Fruit fly (Drosophila melanogaster): ENCODE data around the gene CG32099.

DNA sequence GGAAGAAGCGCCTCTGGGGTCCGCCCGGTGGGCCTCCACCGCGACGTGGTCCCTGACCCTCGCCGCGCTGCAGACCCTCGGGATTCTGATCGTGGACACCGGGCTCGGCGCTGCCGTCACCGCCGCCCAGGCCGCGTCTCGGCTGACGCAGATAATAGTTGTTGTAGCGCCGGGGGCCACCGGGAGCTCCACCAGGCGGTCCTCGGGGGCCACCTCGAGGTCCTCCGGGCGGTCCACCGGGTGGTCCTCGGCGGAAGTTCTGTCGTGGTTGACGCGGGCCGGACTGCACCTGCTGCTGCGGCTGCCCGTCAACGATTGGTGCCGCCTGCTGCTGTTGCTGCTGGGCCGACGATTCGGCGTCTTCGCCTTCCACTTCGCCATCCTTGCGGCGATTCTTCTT lies 26.2 kb upstream of the CG32099 start:
- TF ChIP-seq CTCF (optimal IDR thresholded peaks at IDR 0.05) (no peak), CG8478 (optimal IDR thresholded peaks at IDR 0.05) (no peak)

Measured in S2 (cell line).